Worm (Caenorhabditis elegans) whole organism, late embryonic: ENCODE measurements around the gene ect-2.

Experiments used
- C08G9.2 ChIP-seq: sonication (generic microtip); optimal IDR thresholded peaks from 2 replicates; lab custom pipeline; 2016; ENCODE audit warnings: mild to moderate bottlenecking, missing genetic modification characterization, moderate library complexity, missing compliant biosample characterization
- F13H6.1 ChIP-seq: sonication (generic microtip); optimal IDR thresholded peaks from 2 replicates; lab custom pipeline; 2016; ENCODE audit warnings: missing genetic modification characterization, missing compliant biosample characterization
- K02D7.2 ChIP-seq: sonication (generic microtip); optimal IDR thresholded peaks from 2 replicates; lab custom pipeline; 2017; ENCODE audit warnings: mild to moderate bottlenecking, missing genetic modification characterization, missing compliant biosample characterization
- T23F11.4 ChIP-seq: fragments of 200-800 bp; sonication (Bioruptor generic); optimal IDR thresholded peaks from 2 replicates; lab custom pipeline; 2018; ENCODE audit warnings: mild to moderate bottlenecking, missing genetic modification characterization, missing compliant biosample characterization
- ahr-1 ChIP-seq: sonication (generic microtip); optimal IDR thresholded peaks from 2 replicates; lab custom pipeline; 2016; ENCODE audit warnings: missing genetic modification characterization, missing compliant biosample characterization
- ama-1 ChIP-seq: fragments of 150-350 bp; optimal IDR thresholded peaks from 2 replicates; lab custom pipeline; 2014
- ceh-14 ChIP-seq: sonication (generic microtip); optimal IDR thresholded peaks from 2 replicates; lab custom pipeline; 2016; ENCODE audit warnings: missing genotype, missing genetic modification characterization, missing compliant biosample characterization
- ceh-18 ChIP-seq: sonication (generic microtip); optimal IDR thresholded peaks from 2 replicates; lab custom pipeline; 2016; ENCODE audit warnings: missing genetic modification characterization, missing compliant biosample characterization
- ceh-2 ChIP-seq: sonication (generic microtip); optimal IDR thresholded peaks from 2 replicates; lab custom pipeline; 2016; ENCODE audit warnings: missing genotype, missing genetic modification characterization, missing compliant biosample characterization
- ceh-22 ChIP-seq: sonication (generic microtip); optimal IDR thresholded peaks from 2 replicates; lab custom pipeline; 2017; ENCODE audit warnings: missing biosample characterization, missing genetic modification characterization
- ceh-30 ChIP-seq: fragments of 150-350 bp; optimal IDR thresholded peaks from 2 replicates; lab custom pipeline; 2014; ENCODE audit warnings: missing biosample characterization, missing genetic modification characterization
- ceh-31 ChIP-seq: sonication (generic microtip); optimal IDR thresholded peaks from 2 replicates; lab custom pipeline; 2016; ENCODE audit warnings: missing genetic modification characterization, missing compliant biosample characterization
- ceh-45 ChIP-seq: fragments of 200-800 bp; sonication (Bioruptor generic); IDR thresholded peaks from 2 replicates; pipeline ENCODE4 v1.3.6; 2022; ENCODE audit warnings: missing genetic modification reagents, missing genetic modification characterization, missing compliant biosample characterization
- ceh-48 ChIP-seq: sonication (generic microtip); optimal IDR thresholded peaks from 2 replicates; lab custom pipeline; 2016; ENCODE audit warnings: missing genetic modification characterization, inconsistent platforms, missing compliant biosample characterization
- ceh-6 ChIP-seq: fragments of 200-800 bp; sonication (Bioruptor generic); optimal IDR thresholded peaks from 2 replicates; lab custom pipeline; 2018; ENCODE audit warnings: mild to moderate bottlenecking, missing genetic modification characterization, missing compliant biosample characterization
- ceh-9 ChIP-seq: sonication (generic microtip); optimal IDR thresholded peaks from 2 replicates; lab custom pipeline; 2016; ENCODE audit warnings: mild to moderate bottlenecking, missing genetic modification characterization, inconsistent platforms, missing compliant biosample characterization
- elt-2 ChIP-seq: sonication (generic microtip); optimal IDR thresholded peaks from 2 replicates; lab custom pipeline; 2016; ENCODE audit warnings: missing genetic modification reagents, missing genetic modification characterization, missing compliant biosample characterization
- elt-4 ChIP-seq: sonication (generic microtip); optimal IDR thresholded peaks from 2 replicates; lab custom pipeline; 2016; ENCODE audit warnings: missing genetic modification characterization, missing compliant biosample characterization
- ets-4 ChIP-seq: sonication (generic microtip); optimal IDR thresholded peaks from 2 replicates; lab custom pipeline; 2016; ENCODE audit warnings: missing genetic modification characterization, missing compliant biosample characterization
- fax-1 ChIP-seq: sonication (generic microtip); optimal IDR thresholded peaks from 2 replicates; lab custom pipeline; 2016; ENCODE audit warnings: missing genotype, missing genetic modification characterization, missing compliant biosample characterization
- fkh-10 ChIP-seq: fragments of 150-350 bp; optimal IDR thresholded peaks from 2 replicates; lab custom pipeline; 2014; ENCODE audit warnings: missing biosample characterization, missing genetic modification reagents, missing genetic modification characterization
- fkh-6 ChIP-seq: sonication (generic microtip); optimal IDR thresholded peaks from 2 replicates; lab custom pipeline; 2016; ENCODE audit warnings: missing genetic modification characterization, missing compliant biosample characterization
- gmeb-2 ChIP-seq: sonication (generic microtip); optimal IDR thresholded peaks from 2 replicates; lab custom pipeline; 2016; ENCODE audit warnings: missing genetic modification characterization, inconsistent platforms, missing compliant biosample characterization
- hlh-15 ChIP-seq: sonication (generic microtip); optimal IDR thresholded peaks from 2 replicates; lab custom pipeline; 2016; ENCODE audit warnings: missing genetic modification characterization, missing compliant biosample characterization
- hlh-8 ChIP-seq: sonication (generic microtip); optimal IDR thresholded peaks from 2 replicates; lab custom pipeline; 2016; ENCODE audit warnings: missing genotype, missing genetic modification characterization, missing compliant biosample characterization
- lim-6 ChIP-seq: sonication (generic microtip); optimal IDR thresholded peaks from 2 replicates; lab custom pipeline; 2016; ENCODE audit warnings: missing genetic modification characterization, missing compliant biosample characterization
- lin-11 ChIP-seq: fragments of 200-800 bp; sonication (Bioruptor generic); optimal IDR thresholded peaks from 2 replicates; lab custom pipeline; 2018; ENCODE audit warnings: mild to moderate bottlenecking, missing genetic modification characterization, missing compliant biosample characterization
- madf-2 ChIP-seq: sonication (generic microtip); optimal IDR thresholded peaks from 2 replicates; lab custom pipeline; 2017; ENCODE audit warnings: missing genetic modification characterization, missing compliant biosample characterization
- mec-3 ChIP-seq: sonication (generic microtip); optimal IDR thresholded peaks from 2 replicates; lab custom pipeline; 2016; ENCODE audit warnings: borderline replicate concordance, missing genetic modification characterization, missing compliant biosample characterization
- nfya-1 ChIP-seq: sonication (generic microtip); optimal IDR thresholded peaks from 2 replicates; lab custom pipeline; 2017; ENCODE audit warnings: missing genetic modification characterization, mild to moderate bottlenecking, missing compliant biosample characterization, antibody characterized with exemption, moderate library complexity
- nhr-232 ChIP-seq: sonication (generic microtip); optimal IDR thresholded peaks from 2 replicates; lab custom pipeline; 2016; ENCODE audit warnings: missing genetic modification characterization, missing compliant biosample characterization
- npax-4 ChIP-seq: sonication (generic microtip); optimal IDR thresholded peaks from 2 replicates; lab custom pipeline; 2016; ENCODE audit warnings: missing genetic modification characterization, missing compliant biosample characterization
- odd-2 ChIP-seq: sonication (generic microtip); optimal IDR thresholded peaks from 2 replicates; lab custom pipeline; 2017; ENCODE audit warnings: antibody characterized with exemption, mild to moderate bottlenecking, missing genetic modification characterization, missing compliant biosample characterization
- pat-9 ChIP-seq: fragments of 200-800 bp; sonication (Bioruptor generic); optimal IDR thresholded peaks from 2 replicates; lab custom pipeline; 2018; ENCODE audit warnings: mild to moderate bottlenecking, missing genetic modification characterization, moderate library complexity, missing compliant biosample characterization
- pha-4 ChIP-seq: fragments of 150-350 bp; optimal IDR thresholded peaks from 2 replicates; lab custom pipeline; 2018; ENCODE audit warnings: missing biosample characterization, missing genetic modification reagents, missing genetic modification characterization
- pqm-1 ChIP-seq: sonication (generic microtip); optimal IDR thresholded peaks from 2 replicates; lab custom pipeline; 2016; ENCODE audit warnings: missing genetic modification characterization, missing compliant biosample characterization
- ref-2 ChIP-seq: sonication (generic microtip); optimal IDR thresholded peaks from 2 replicates; lab custom pipeline; 2016; ENCODE audit warnings: missing genetic modification characterization, missing compliant biosample characterization
- rnt-1 ChIP-seq: sonication (generic microtip); optimal IDR thresholded peaks from 2 replicates; lab custom pipeline; 2016; ENCODE audit warnings: missing genetic modification characterization, missing compliant biosample characterization
- sdc-2 ChIP-seq: sonication (generic microtip); optimal IDR thresholded peaks from 2 replicates; lab custom pipeline; 2016; ENCODE audit warnings: missing genotype, missing genetic modification characterization, missing compliant biosample characterization
- sox-4 ChIP-seq: sonication (generic microtip); optimal IDR thresholded peaks from 2 replicates; lab custom pipeline; 2017; ENCODE audit warnings: mild to moderate bottlenecking, missing genetic modification characterization, inconsistent platforms, missing compliant biosample characterization
- syd-9 ChIP-seq: sonication (generic microtip); optimal IDR thresholded peaks from 2 replicates; lab custom pipeline; 2016; ENCODE audit warnings: mild to moderate bottlenecking, missing genetic modification characterization, moderate library complexity, missing compliant biosample characterization
- tbx-2 ChIP-seq: sonication (generic microtip); optimal IDR thresholded peaks from 2 replicates; lab custom pipeline; 2016; ENCODE audit warnings: missing genetic modification characterization, missing compliant biosample characterization
- tbx-7 ChIP-seq: sonication (generic microtip); optimal IDR thresholded peaks from 2 replicates; lab custom pipeline; 2016; ENCODE audit warnings: missing genotype, missing genetic modification characterization, missing compliant biosample characterization
- ttx-3 ChIP-seq: sonication (generic microtip); optimal IDR thresholded peaks from 2 replicates; lab custom pipeline; 2016; ENCODE audit warnings: missing genetic modification reagents, missing genetic modification characterization, missing compliant biosample characterization
- unc-3 ChIP-seq, 2 experiments: fragments of 200-800 bp in 1 of 2; sonication (Bioruptor generic) in 1 of 2; sonication (generic microtip) in 1 of 2; conservative IDR thresholded peaks in 1 of 2; optimal IDR thresholded peaks in 1 of 2; 2 replicates each; pipeline versions ENCODE4 v1.3.6 to Lab custom; 2016 to 2022; ENCODE audit warnings: missing compliant biosample characterization in 2 of 2, missing genetic modification characterization in 2 of 2, missing genetic modification reagents in 1 of 2
- unc-42 ChIP-seq: sonication (generic microtip); optimal IDR thresholded peaks from 2 replicates; lab custom pipeline; 2016; ENCODE audit warnings: missing genotype, missing genetic modification characterization, missing compliant biosample characterization
- unc-55 ChIP-seq: sonication (generic microtip); optimal IDR thresholded peaks from 2 replicates; lab custom pipeline; 2017; ENCODE audit warnings: missing biosample characterization, missing genetic modification reagents, missing genetic modification characterization
- unc-86 ChIP-seq: sonication (generic microtip); optimal IDR thresholded peaks from 2 replicates; lab custom pipeline; 2016; ENCODE audit warnings: missing genetic modification characterization, missing compliant biosample characterization
- ztf-16 ChIP-seq: sonication (generic microtip); optimal IDR thresholded peaks from 2 replicates; lab custom pipeline; 2017; ENCODE audit warnings: missing genetic modification characterization, missing compliant biosample characterization

ect-2 gene

DNA sequence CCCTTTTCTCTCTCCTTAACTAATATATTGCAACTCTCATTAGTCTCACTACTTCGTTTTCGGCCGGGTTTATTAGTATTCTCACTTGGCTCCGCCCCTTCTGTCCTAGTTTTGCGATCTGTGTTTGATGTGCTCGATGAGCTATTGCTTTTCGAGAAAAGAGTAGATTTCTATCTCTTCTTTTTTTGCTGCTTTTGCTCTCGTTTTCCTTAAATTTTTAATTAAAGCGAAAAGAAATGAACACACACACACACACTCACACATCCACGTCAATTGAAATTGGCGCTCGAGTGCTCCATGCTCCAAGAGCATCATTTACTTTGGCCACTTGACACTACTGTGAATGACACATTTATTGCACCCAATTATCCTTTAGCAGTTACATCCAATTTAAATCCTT is 20.7 kb upstream of the ect-2 start:
- TF ChIP-seq lim-6: peak; percentile 61
- TF ChIP-seq unc-42 (tag; lab: Kevin White, UChicago): peak; percentile 8
- no peak for TF ChIP-seq syd-9 (tag; lab: Kevin White, UChicago)
- peak; percentile 14 for TF ChIP-seq ceh-14

DNA sequence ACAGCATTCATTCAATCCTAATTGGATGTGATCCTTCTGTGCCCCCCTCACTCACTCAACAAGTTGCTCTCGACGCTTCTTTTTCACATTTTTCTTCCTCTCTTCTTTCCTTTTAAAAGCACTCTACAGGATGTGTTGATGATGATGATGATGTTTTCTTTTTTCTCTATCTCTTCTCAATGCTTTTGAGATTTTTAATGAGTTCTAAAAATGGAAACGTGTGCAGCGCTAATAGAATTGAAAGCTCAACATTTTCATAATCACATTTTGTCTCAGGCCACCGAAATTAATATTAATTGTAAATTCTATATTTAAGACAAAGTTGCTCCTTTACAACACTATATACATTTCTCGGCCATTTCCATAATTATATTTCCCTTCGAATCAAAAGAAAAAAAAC is 16.4 kb upstream of the ect-2 start:
- TF ChIP-seq pqm-1 (no peak), unc-42 (tag; lab: Kevin White, UChicago) (peak; percentile 27), ceh-14 (peak; percentile 10)

DNA sequence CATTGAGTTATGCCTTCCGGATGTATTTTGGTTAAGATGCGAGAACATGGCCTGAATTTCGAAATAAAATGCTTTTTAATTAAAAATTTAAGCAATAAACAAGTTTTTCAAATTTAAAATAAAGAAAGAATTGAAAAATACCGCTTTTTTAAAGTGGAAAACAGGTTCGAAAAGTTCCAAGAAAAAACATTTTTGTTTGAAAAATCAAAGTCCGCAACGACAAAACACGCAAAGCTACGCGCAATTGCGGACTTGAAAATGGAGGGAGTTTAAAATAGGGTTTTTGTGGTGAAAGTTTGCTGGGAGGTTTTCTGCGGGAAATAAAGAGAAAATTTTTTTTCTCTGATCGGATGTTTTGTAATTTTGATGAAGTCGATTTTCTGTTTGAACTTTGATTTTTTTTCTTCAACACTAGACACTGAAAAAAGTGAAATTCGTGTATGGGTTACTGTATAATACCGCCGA is 14.7 kb upstream of the ect-2 start, which contains the start of gene npp-19:
Gene npp-19, minus strand, starts transcription at position 51 of the 465 bp plus-strand sequence.
- TF ChIP-seq pat-9 (tag; lab: Kevin White, UChicago) (peak; percentile 11), unc-86 (tag; lab: Kevin White, UChicago) (no peak), ceh-31 (tag; lab: Kevin White, UChicago) (no peak), odd-2 (tag; lab: Kevin White, UChicago) (no peak), ref-2 (tag; lab: Kevin White, UChicago) (no peak), K02D7.2 (tag; lab: Kevin White, UChicago) (no peak), rnt-1 (tag; lab: Kevin White, UChicago) (peak; percentile 20), unc-42 (tag; lab: Kevin White, UChicago) (no peak), mec-3 (tag; lab: Kevin White, UChicago) (no peak), npax-4 (tag; lab: Kevin White, UChicago) (no peak), hlh-8 (tag; lab: Kevin White, UChicago) (no peak), gmeb-2 (tag; lab: Kevin White, UChicago) (no peak), fax-1 (tag; lab: Kevin White, UChicago) (no peak), tbx-7 (tag; lab: Kevin White, UChicago) (no peak), ceh-45 (no peak), ceh-48 (no peak), sox-4 (tag; lab: Kevin White, UChicago) (no peak), hlh-15 (tag; lab: Kevin White, UChicago) (no peak), nfya-1 (tag; lab: Kevin White, UChicago) (peak; percentile 35), ttx-3 (tag; lab: Kevin White, UChicago) (no peak), T23F11.4 (no peak), pha-4 (tag; lab: Kevin White, UChicago) (no peak), ama-1 (no peak), ceh-2 (no peak), sdc-2 (no peak), lin-11 (tag; lab: Kevin White, UChicago) (no peak), ceh-18 (tag; lab: Kevin White, UChicago) (no peak), F13H6.1 (no peak), fkh-10 (GFP tag; lab: Kevin White, UChicago) (no peak), ceh-14 (no peak), nhr-232 (no peak), unc-55 (no peak), ceh-6 (GFP tag; lab: Kevin White, UChicago) (no peak), ceh-9 (no peak), ceh-30 (tag; lab: Kevin White, UChicago) (peak; percentile 27), lim-6 (no peak), tbx-2 (tag; lab: Kevin White, UChicago) (peak; percentile 34), madf-2 (tag; lab: Kevin White, UChicago) (no peak), unc-3 (GFP tag; conservative IDR thresholded peaks at IDR 0.05; lab: Robert Waterston, UW) (no peak), unc-3 (tag; optimal IDR thresholded peaks at IDR 0.05; lab: Kevin White, UChicago) (no peak), ztf-16 (tag; lab: Kevin White, UChicago) (no peak), ceh-22 (tag; lab: Kevin White, UChicago) (no peak), C08G9.2 (tag; lab: Kevin White, UChicago) (no peak), ahr-1 (tag; lab: Kevin White, UChicago) (no peak), ets-4 (tag; lab: Kevin White, UChicago) (no peak), elt-2 (tag; lab: Kevin White, UChicago) (peak; percentile 32), syd-9 (tag; lab: Kevin White, UChicago) (no peak), elt-4 (tag; lab: Kevin White, UChicago) (no peak), fkh-6 (no peak), pqm-1 (no peak)
